Fruit fly (Drosophila melanogaster) whole organism, larva: ENCODE data around the gene CG7276.

ENCODE experiments used
- noc ChIP-seq: fragments of 200-800 bp; sonication (Bioruptor generic); optimal IDR thresholded peaks from 3 replicates; lab custom pipeline; 2019; ENCODE audit warnings: missing biosample characterization, mild to moderate bottlenecking, missing genetic modification characterization, moderate library complexity

Gene CG7276

DNA sequence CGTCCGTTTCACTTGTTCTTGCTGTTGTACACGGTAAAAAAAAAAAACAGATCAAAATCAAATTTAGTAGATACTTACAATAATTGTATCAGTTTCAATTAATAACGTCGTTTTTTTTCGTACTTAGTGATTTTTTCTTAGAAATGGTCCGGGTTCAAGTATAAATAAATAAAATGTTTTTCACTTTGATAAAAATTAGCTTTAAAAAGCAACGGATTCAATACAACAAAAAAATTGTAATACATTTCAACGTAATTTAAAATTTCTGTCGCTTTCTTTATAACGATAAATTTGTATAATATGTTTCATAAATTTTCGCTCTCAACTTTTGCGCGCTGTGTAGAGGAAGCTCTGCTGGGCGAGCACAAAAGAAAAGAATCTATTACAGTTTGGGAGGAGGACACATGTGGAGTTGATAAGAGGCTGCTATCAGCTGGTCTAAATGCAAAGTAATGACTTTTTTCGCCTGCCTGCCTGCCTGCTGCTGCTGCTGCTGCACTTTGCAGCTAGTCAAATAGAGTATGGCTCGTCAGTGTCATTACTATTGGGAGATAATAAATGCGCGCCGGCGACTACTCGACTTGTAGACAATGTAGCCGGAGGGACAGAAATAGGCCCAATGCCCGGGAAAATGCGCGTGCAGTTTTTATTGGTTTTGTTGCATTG is 40.0 kb downstream of the CG7276 start:
- peak; percentile 80 for TF ChIP-seq noc (tag; lab: Kevin White, UChicago)

DNA sequence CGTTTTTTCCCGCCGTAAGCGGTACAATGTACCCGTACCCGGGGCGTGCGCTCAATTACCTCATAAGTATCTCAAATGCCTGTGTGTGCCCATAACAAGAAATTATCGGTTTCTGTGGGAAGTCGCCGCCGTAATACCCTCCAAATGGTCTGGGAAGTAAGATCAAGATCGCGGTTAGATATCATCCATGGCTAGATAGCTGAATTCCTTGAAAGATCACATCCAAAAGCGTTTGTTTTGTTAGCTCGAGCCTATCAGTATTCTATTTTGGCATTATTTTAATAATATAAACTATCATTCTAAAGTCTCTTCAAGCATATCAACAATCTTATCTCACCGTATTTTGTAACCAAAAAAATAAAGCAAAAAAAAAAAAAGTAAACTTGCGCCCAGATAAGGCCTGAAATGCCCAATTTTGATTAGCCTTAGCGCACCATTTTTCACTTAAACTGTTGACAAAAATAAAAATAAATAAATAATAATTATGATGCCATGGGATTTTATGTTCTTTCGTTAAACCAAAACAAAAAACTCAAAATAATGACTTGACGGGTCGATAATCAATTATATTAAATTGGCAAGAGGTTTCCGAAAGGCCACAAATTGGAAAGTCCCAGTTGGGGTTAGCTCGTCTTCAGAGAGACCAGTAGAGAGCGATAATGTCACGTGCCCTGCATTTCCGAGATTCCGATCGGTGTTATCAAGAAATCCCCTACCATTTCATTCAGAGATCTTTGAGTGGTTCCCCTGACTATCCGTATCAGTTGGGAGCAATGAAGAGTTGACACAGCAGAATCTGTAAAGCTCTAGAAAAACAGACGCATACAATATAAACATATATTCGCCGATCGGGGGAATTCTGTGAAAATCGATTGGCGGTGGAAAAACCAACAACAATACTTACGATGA is 40.8 kb downstream of the CG7276 start:
- TF ChIP-seq noc (tag; lab: Kevin White, UChicago), result peak; percentile 20

DNA sequence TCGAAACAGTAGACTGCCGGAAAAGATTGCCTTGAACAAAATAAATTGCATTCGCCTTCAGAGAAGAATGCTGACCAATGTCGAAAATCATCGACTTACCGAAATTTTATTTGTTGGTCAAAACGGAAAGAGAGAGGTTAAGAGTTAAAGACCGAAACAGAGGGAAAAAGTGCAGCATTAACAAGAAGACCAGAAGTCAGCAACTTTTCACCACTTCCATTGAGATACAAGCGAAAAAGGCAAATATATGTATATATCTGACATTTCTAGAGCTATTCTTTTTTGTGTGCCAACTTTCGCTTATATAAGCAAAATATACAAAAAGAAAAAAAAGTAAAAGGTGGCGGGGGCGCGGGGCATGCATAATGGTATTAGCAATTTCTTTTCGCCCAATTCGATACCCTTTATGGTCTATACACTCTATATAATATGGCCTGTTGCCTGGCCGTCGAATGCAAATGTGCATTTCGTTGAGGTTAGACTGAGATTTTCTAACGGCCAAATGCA is 42.0 kb downstream of the CG7276 start:
- no peak for TF ChIP-seq noc (tag; lab: Kevin White, UChicago)

DNA sequence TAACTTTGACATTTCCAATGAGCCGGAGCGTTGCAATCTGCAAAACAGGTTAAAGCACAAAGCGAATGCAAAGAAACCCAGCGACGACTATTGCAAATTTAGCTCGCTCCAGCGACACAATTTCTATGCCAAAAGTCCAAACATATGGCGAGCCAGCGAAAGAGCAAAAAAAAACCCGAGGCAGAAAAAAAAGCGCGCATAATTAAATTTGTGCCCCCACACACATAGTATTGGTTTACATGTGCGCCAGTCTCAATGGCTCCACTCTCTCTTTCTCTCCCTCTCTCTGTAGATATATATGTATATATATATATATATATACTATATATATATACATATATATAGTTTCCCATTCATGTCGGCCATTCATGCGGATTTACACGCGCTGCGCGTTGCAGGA is 42.7 kb downstream of the CG7276 start:
- no peak for TF ChIP-seq noc (tag; lab: Kevin White, UChicago)

DNA sequence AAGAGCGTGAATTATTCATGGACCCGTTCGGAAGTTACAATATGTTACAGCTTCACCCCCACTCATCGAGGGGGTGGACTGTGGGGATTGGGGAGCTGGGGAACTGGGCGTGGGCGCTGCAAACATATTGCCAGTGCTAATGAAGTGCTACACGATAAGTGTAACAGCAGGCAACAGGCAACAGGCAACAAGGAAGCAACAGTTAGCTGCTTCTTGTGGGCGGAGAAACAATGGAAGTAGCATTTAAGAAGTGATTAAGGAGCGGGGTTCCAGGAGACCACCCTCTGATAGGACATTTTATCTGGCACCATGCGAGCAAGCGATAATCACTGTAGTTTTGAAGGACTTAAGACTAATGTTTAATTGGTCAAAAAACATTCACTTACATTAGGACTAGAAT is 43.3 kb downstream of the CG7276 start:
- no peak for TF ChIP-seq noc (tag; lab: Kevin White, UChicago)

DNA sequence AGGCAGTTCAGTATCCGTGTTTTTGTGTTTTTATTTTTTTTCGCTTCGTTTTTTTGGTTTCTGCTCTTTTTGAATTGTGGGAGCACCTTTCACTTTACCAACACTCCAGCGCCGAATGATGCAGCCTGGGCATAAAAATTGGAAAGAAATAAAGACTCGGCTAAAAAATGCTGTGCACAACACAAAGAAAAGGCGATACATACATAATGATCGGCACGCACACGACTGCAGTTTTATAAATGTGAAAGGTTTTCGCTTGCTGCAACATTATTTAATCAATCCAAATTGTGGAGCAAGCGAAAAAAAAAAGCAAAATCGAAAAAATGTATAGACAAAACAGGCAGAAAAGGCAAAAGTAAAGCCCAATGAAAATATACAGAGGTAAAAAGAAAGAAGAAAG is 45.0 kb downstream of the CG7276 start:
- no peak for TF ChIP-seq noc (tag; lab: Kevin White, UChicago)

DNA sequence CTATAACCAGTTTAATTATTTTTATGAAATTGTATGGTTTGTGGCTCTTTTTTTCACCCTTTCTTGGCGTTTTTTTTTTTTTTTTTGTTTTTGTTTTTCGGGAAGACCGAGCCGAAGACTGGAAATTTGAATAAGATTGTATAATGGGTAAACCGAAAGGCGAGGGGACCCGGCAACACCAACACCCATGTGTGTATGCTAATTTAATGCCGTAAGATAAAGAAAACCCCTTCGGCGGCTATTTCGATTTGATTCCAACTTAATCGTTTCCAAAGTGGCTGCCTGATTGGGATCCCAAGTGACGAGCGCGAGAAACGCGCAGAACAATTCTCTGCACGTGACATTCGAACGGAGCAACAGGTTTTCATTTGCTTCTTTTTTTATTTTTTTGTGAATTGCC is 45.5 kb downstream of the CG7276 start:
- TF ChIP-seq noc (tag; lab: Kevin White, UChicago), result no peak

DNA sequence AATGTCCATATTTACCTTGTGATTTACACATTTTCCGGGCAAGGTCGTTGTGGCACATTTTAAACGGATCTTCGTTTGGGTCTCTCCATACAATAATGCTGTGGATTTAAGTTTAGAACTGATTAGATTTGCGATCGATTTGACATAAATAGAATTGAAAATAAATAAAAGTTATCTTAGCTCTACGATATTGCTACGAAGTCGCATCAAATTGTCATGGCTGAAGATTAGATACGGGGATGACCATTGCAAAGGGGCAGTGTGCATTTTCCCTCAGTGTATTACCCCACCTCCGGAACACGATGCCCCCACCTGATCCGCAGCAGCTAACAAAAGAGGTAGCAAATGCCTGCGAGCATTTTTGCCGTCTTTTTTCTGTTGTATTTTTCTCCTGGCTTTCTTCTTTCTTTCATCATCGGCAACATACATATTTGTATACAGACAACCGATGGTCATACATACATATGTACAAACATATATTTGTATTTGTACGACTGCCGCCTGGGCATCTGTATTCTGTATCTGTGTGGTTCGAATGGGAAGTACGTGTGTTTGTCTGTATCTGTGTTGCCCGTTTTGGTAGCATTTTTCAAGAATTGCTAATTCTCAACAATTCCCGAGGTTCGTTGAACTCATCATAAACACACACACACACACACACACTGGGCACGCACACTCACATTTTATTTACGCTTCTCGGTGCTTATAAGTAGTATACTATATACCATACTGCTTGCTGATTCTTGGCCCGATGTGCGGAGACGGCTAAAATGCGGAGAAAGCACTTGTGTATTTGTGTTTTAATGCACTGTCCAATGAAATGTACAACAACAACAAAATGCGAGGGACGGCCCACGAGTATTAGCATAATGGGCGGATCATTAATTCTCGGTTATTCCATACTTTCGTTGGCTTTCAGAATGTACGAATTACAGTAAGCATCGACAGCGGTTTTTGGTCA is 46.7 kb downstream of the CG7276 start:
- no peak for TF ChIP-seq noc (tag; lab: Kevin White, UChicago)

DNA sequence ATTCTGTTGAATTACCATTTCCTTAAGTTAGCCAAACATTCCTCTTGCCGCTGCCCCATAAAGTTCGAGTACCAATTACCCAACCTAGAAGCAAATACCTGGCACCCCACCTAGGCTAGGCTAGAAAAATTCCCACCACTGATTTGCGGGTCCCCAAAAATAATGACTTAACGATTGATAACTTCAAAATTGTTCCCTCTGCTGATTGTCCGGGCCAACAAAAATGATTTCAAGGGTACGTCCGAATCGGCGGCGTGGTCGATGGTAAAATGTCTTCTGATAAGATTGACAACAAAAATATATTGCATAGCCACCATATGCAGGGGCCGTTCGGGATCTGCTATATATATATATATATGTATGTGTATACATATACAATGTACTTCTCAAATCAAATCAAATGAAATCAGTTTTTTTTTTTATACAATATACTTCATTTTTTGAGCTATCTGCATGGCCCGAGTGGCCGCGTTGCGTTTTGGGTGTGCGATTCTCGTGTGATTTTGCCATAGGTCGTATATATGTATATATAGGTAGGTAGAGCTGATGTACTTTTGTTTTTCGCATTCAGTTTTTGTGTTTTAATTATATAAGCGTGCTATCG is 49.3 kb downstream of the CG7276 start:
- no peak for TF ChIP-seq noc (tag; lab: Kevin White, UChicago)
